Worm (Caenorhabditis elegans): ENCODE results near the gene ZC412.5.

The ZC412.5 gene

ce11 chrV:14851206-14851605 is 24.1 kb downstream of the ZC412.5 start (continued):
- TF ChIP-seq ama-1 (optimal IDR thresholded peaks at IDR 0.05) (peak; percentile 19), aly-2 (tag; optimal IDR thresholded peaks at IDR 0.05) (no peak), unc-39 (tag; optimal IDR thresholded peaks at IDR 0.05) (no peak), nhr-77 (tag; optimal IDR thresholded peaks at IDR 0.05) (no peak)

ce11 chrV:14850530-14850929 is 24.7 kb downstream of the ZC412.5 start:
- TF ChIP-seq nhr-77 (tag; optimal IDR thresholded peaks at IDR 0.05) (no peak), blmp-1 (tag; optimal IDR thresholded peaks at IDR 0.05; ENCODE audit: insufficient read depth) (no peak), nhr-23 (tag; optimal IDR thresholded peaks at IDR 0.05) (no peak), mdl-1 (tag; optimal IDR thresholded peaks at IDR 0.05) (peak in 1 of 2 experiments; percentile 18), nhr-6 (tag; optimal IDR thresholded peaks at IDR 0.05) (no peak), ztf-4 (tag; optimal IDR thresholded peaks at IDR 0.05) (no peak), nhr-237 (tag; optimal IDR thresholded peaks at IDR 0.05) (no peak), nhr-25 (tag; optimal IDR thresholded peaks at IDR 0.05) (no peak), unc-55 (GFP tag; optimal IDR thresholded peaks at IDR 0.05) (no peak), lin-11 (tag; optimal IDR thresholded peaks at IDR 0.05) (no peak), dmd-4 (tag; optimal IDR thresholded peaks at IDR 0.05) (no peak), aly-2 (tag; optimal IDR thresholded peaks at IDR 0.05) (no peak), peb-1 (tag; optimal IDR thresholded peaks at IDR 0.05) (no peak), F13H6.1 (tag; optimal IDR thresholded peaks at IDR 0.05) (peak; percentile 41), lin-13 (GFP tag; optimal IDR thresholded peaks at IDR 0.05) (no peak), ceh-16 (tag; optimal IDR thresholded peaks at IDR 0.05) (no peak), ceh-82 (tag; optimal IDR thresholded peaks at IDR 0.05) (no peak), elt-3 (tag; optimal IDR thresholded peaks at IDR 0.05) (no peak), nhr-11 (tag; optimal IDR thresholded peaks at IDR 0.05) (no peak), skn-1 (tag; optimal IDR thresholded peaks at IDR 0.05) (no peak), nhr-129 (tag; optimal IDR thresholded peaks at IDR 0.05) (peak; percentile 75), nhr-10 (tag; optimal IDR thresholded peaks at IDR 0.05) (no peak), sem-4 (tag; optimal IDR thresholded peaks at IDR 0.05) (no peak), alr-1 (tag; optimal IDR thresholded peaks at IDR 0.05) (no peak), lsy-2 (tag; optimal IDR thresholded peaks at IDR 0.05) (no peak), mab-5 (tag; optimal IDR thresholded peaks at IDR 0.05) (no peak), sma-9 (GFP tag; optimal IDR thresholded peaks at IDR 0.05) (peak; percentile 72), sma-9 (tag; optimal IDR thresholded peaks at IDR 0.05) (no peak), ztf-11 (tag; optimal IDR thresholded peaks at IDR 0.05) (no peak), gmeb-1 (tag; optimal IDR thresholded peaks at IDR 0.05) (peak; percentile 28), crh-2 (tag; optimal IDR thresholded peaks at IDR 0.05) (peak; percentile 36), lin-39 (tag; optimal IDR thresholded peaks at IDR 0.05) (no peak), C34F6.9 (tag; optimal IDR thresholded peaks at IDR 0.05) (peak; percentile 25), unc-62 (GFP tag; optimal IDR thresholded peaks at IDR 0.05) (no peak), R02D3.7 (tag; optimal IDR thresholded peaks at IDR 0.05) (no peak), sma-3 (GFP tag; optimal IDR thresholded peaks at IDR 0.05) (no peak), Y55F3AM.14 (GFP tag; optimal IDR thresholded peaks at IDR 0.05) (no peak), snpc-4 (tag; optimal IDR thresholded peaks at IDR 0.05) (peak; percentile 14), elt-1 (tag; optimal IDR thresholded peaks at IDR 0.05) (no peak), nhr-21 (tag; optimal IDR thresholded peaks at IDR 0.05) (no peak), fos-1 (tag; optimal IDR thresholded peaks at IDR 0.05) (peak; percentile 82), nhr-12 (tag; optimal IDR thresholded peaks at IDR 0.05) (no peak), zag-1 (tag; optimal IDR thresholded peaks at IDR 0.05) (no peak)

ce11 chrV:14849628-14850027 is 25.6 kb downstream of the ZC412.5 start:
- TF ChIP-seq unc-39 (tag; optimal IDR thresholded peaks at IDR 0.05) (no peak), egl-27 (tag; optimal IDR thresholded peaks at IDR 0.05) (peak; percentile 58), mdl-1 (tag; optimal IDR thresholded peaks at IDR 0.05) (peak; percentile 58 to 65), lin-13 (GFP tag; optimal IDR thresholded peaks at IDR 0.05) (no peak), ZK546.5 (tag; optimal IDR thresholded peaks at IDR 0.05) (no peak), nhr-129 (tag; optimal IDR thresholded peaks at IDR 0.05) (peak; percentile 83), nhr-12 (tag; optimal IDR thresholded peaks at IDR 0.05) (no peak), R02D3.7 (tag; optimal IDR thresholded peaks at IDR 0.05) (no peak), nhr-6 (tag; optimal IDR thresholded peaks at IDR 0.05) (no peak), dmd-4 (tag; optimal IDR thresholded peaks at IDR 0.05) (no peak), ceh-82 (tag; optimal IDR thresholded peaks at IDR 0.05) (no peak), Y55F3AM.14 (GFP tag; optimal IDR thresholded peaks at IDR 0.05) (peak; percentile 75), blmp-1 (tag; optimal IDR thresholded peaks at IDR 0.05; ENCODE audit: insufficient read depth) (peak; percentile 99), nhr-11 (tag; optimal IDR thresholded peaks at IDR 0.05) (no peak), aly-2 (tag; optimal IDR thresholded peaks at IDR 0.05) (no peak), ztf-4 (tag; optimal IDR thresholded peaks at IDR 0.05) (peak; percentile 20), ceh-16 (tag; optimal IDR thresholded peaks at IDR 0.05) (no peak), ztf-11 (tag; optimal IDR thresholded peaks at IDR 0.05) (no peak), lin-39 (tag; optimal IDR thresholded peaks at IDR 0.05) (no peak), peb-1 (tag; optimal IDR thresholded peaks at IDR 0.05) (no peak), mbf-1 (tag; optimal IDR thresholded peaks at IDR 0.05) (no peak), lsy-2 (tag; optimal IDR thresholded peaks at IDR 0.05) (peak in 1 of 2 experiments; percentile 68), F13H6.1 (tag; optimal IDR thresholded peaks at IDR 0.05) (peak; percentile 52), unc-55 (GFP tag; optimal IDR thresholded peaks at IDR 0.05) (peak; percentile 5), crh-2 (tag; optimal IDR thresholded peaks at IDR 0.05) (peak; percentile 67), nhr-23 (tag; optimal IDR thresholded peaks at IDR 0.05) (no peak), elt-3 (tag; optimal IDR thresholded peaks at IDR 0.05) (no peak), nhr-21 (tag; optimal IDR thresholded peaks at IDR 0.05) (peak; percentile 86), zag-1 (tag; optimal IDR thresholded peaks at IDR 0.05) (peak; percentile 20), C34F6.9 (tag; optimal IDR thresholded peaks at IDR 0.05) (peak; percentile 80), sem-4 (tag; optimal IDR thresholded peaks at IDR 0.05) (peak; percentile 61), snpc-4 (tag; optimal IDR thresholded peaks at IDR 0.05) (no peak), skn-1 (tag; optimal IDR thresholded peaks at IDR 0.05) (peak; percentile 72), nhr-77 (tag; optimal IDR thresholded peaks at IDR 0.05) (no peak)

Measured in whole organism, L2 larva.